Fruit fly (Drosophila melanogaster): ENCODE measurements around the gene CG9040.

DNA sequence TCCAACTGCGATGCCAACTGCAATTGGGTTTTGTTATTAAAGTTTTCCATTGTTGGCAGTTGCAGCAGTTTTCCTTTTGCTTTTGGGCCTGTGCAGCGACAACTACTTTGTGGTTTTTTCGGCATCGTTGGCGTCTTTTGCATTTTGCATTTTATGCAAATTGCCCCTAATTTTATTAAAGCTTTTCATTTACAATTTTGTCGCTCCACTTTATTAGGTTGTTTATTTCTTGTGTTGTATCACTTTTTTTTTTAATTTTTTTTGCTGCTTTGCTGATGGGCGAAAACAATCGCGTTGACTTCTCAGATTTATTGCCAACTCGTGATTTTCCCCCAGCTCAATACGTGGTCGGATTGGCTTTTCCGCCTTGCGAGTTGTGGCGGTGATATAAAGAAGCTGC lies 29.9 kb upstream of the CG9040 start:
- TF ChIP-seq insv (optimal IDR thresholded peaks at IDR 0.05), result no peak
- TF ChIP-seq ttk (optimal IDR thresholded peaks at IDR 0.05), result no peak
- no peak for TF ChIP-seq psq (optimal IDR thresholded peaks at IDR 0.05)
- no peak for TF ChIP-seq h (optimal IDR thresholded peaks at IDR 0.05)
